Fruit fly (Drosophila melanogaster) whole organism, embryonic: ENCODE measurements around the gene CG10597.

Experiments used
- CG10979 ChIP-seq: fragments of 200-800 bp; sonication (Bioruptor generic); optimal IDR thresholded peaks from 2 replicates; lab custom pipeline; 2018; ENCODE audit warnings: missing biosample characterization, mild to moderate bottlenecking, missing genetic modification characterization, moderate library complexity
- CG14710 ChIP-seq: fragments of 200-800 bp; sonication (Bioruptor generic); optimal IDR thresholded peaks from 3 replicates; lab custom pipeline; 2019; ENCODE audit warnings: missing biosample characterization, mild to moderate bottlenecking, missing genetic modification characterization, moderate library complexity
- CG17912 ChIP-seq: fragments of 200-800 bp; sonication (Bioruptor generic); optimal IDR thresholded peaks from 2 replicates; lab custom pipeline; 2018; ENCODE audit warnings: missing biosample characterization, mild to moderate bottlenecking, missing genetic modification characterization
- CG9797 ChIP-seq: fragments of 200-800 bp; sonication (Bioruptor generic); optimal IDR thresholded peaks from 3 replicates; lab custom pipeline; 2018; ENCODE audit warnings: missing biosample characterization, mild to moderate bottlenecking, missing genetic modification characterization
- E2f2 ChIP-seq: fragments of 200-800 bp; sonication (Bioruptor generic); IDR thresholded peaks from 2 replicates; pipeline ENCODE4 v1.3.6; 2022; ENCODE audit warnings: missing biosample characterization, missing genetic modification characterization
- pb ChIP-seq: fragments of 200-800 bp; sonication (Bioruptor generic); optimal IDR thresholded peaks from 3 replicates; lab custom pipeline; 2016; ENCODE audit warnings: missing biosample characterization, missing genetic modification characterization
- sima ChIP-seq: fragments of 200-800 bp; sonication (Bioruptor generic); optimal IDR thresholded peaks from 2 replicates; lab custom pipeline; 2016; ENCODE audit warnings: missing biosample characterization, missing genetic modification characterization

dm6 chrX:17255677-17256076 is 24.8 kb upstream of the CG10597 start:
- no peak for TF ChIP-seq CG9797
- no peak for TF ChIP-seq CG17912 (GFP tag; lab: Kevin White, UChicago)
- TF ChIP-seq pb (GFP tag; lab: Kevin White, UChicago) = no peak
- TF ChIP-seq CG10979 (tag; lab: Kevin White, UChicago) = no peak
- TF ChIP-seq E2f2 (GFP tag; lab: Robert Waterston, UW) = no peak
- no peak for TF ChIP-seq sima (GFP tag; lab: Kevin White, UChicago)
- TF ChIP-seq CG14710 = no peak
